Fruit fly (Drosophila melanogaster): Measurements from ENCODE around the gene Vha26.
A peak's percentile ranks its signal among the peaks of the same experiment; 100 is the strongest.

Vha26 gene

dm6 chr3R:5621714-5622405, 30.3 kb downstream of the Vha26 start (continued):
- TF ChIP-seq croc (GFP tag; conservative IDR thresholded peaks at IDR 0.05) = no peak
- no peak for TF ChIP-seq sens-2 (GFP tag; IDR thresholded peaks at IDR 0.05)
- TF ChIP-seq usp (GFP tag; optimal IDR thresholded peaks at IDR 0.05) = no peak
- TF ChIP-seq jumu (GFP tag; optimal IDR thresholded peaks at IDR 0.05) = no peak
- peak; percentile 95 for TF ChIP-seq nom (GFP tag; optimal IDR thresholded peaks at IDR 0.05)
- no peak for TF ChIP-seq Hr3 (GFP tag; optimal IDR thresholded peaks at IDR 0.05)
- TF ChIP-seq CG17361 (GFP tag; IDR thresholded peaks at IDR 0.05) = no peak
- TF ChIP-seq CG16815 (GFP tag; optimal IDR thresholded peaks at IDR 0.05) = no peak
- TF ChIP-seq CG6654 (GFP tag; optimal IDR thresholded peaks at IDR 0.05) = no peak
- TF ChIP-seq ssp (GFP tag; IDR thresholded peaks at IDR 0.05) = 0 out of 2 replicates have a peak, but pooled peaks have one; percentile 11
- TF ChIP-seq Abd-B (GFP tag; optimal IDR thresholded peaks at IDR 0.05) = no peak
- no peak for TF ChIP-seq sqz (GFP tag; optimal IDR thresholded peaks at IDR 0.05)
- no peak for TF ChIP-seq Sox102F (GFP tag; optimal IDR thresholded peaks at IDR 0.05)
- TF ChIP-seq CG42726 (GFP tag; IDR thresholded peaks at IDR 0.05; ENCODE audit: partially characterized antibody) = 0 out of 2 replicates have a peak, but pooled peaks have one; percentile 19
- TF ChIP-seq CG10654 (GFP tag; optimal IDR thresholded peaks at IDR 0.05) = no peak
- no peak for TF ChIP-seq tio (GFP tag; optimal IDR thresholded peaks at IDR 0.05)
- TF ChIP-seq dmrt11E (tag; optimal IDR thresholded peaks at IDR 0.05) = no peak
- no peak for TF ChIP-seq Dip3 (GFP tag; optimal IDR thresholded peaks at IDR 0.05)
- TF ChIP-seq Dip2 (GFP tag; IDR thresholded peaks at IDR 0.05) = no peak
- TF ChIP-seq CG30403 (GFP tag; optimal IDR thresholded peaks at IDR 0.05) = no peak
- no peak for TF ChIP-seq exex (tag; optimal IDR thresholded peaks at IDR 0.05)
- TF ChIP-seq sens (GFP tag) = peak; percentile 23
- TF ChIP-seq Sox100B (GFP tag; optimal IDR thresholded peaks at IDR 0.05) = no peak
- TF ChIP-seq unc-4 (GFP tag; IDR thresholded peaks at IDR 0.05; ENCODE audit: partially characterized antibody) = no peak
- no peak for TF ChIP-seq Atf3 (GFP tag; optimal IDR thresholded peaks at IDR 0.05)
- TF ChIP-seq aop (GFP tag; IDR thresholded peaks at IDR 0.05) = no peak
- 0 out of 3 replicates have a peak, but pooled peaks have one; percentile 19 for TF ChIP-seq CG3726 (GFP tag; IDR thresholded peaks at IDR 0.05)
- no peak for TF ChIP-seq CG11560 (tag; IDR thresholded peaks at IDR 0.05)
- TF ChIP-seq Nf-YC (tag; optimal IDR thresholded peaks at IDR 0.05) = no peak
- TF ChIP-seq Fer3 (tag; optimal IDR thresholded peaks at IDR 0.05) = no peak
- TF ChIP-seq dan (GFP tag; IDR thresholded peaks at IDR 0.05) = no peak
- TF ChIP-seq kay (GFP tag; optimal IDR thresholded peaks at IDR 0.05) = peak; percentile 8
- TF ChIP-seq E2f1 (GFP tag; IDR thresholded peaks at IDR 0.05) = no peak
- TF ChIP-seq Trl (optimal IDR thresholded peaks at IDR 0.05) = no peak
- TF ChIP-seq Trl (GFP tag; optimal IDR thresholded peaks at IDR 0.05) = no peak
- TF ChIP-seq en (GFP tag; optimal IDR thresholded peaks at IDR 0.05) = no peak
- TF ChIP-seq trem (tag; optimal IDR thresholded peaks at IDR 0.05) = no peak
- TF ChIP-seq Ada2b (GFP tag; IDR thresholded peaks at IDR 0.05) = no peak
- no peak for TF ChIP-seq CG8478 (optimal IDR thresholded peaks at IDR 0.05)
- TF ChIP-seq dm (GFP tag; optimal IDR thresholded peaks at IDR 0.05) = no peak
- peak; percentile 70; the same call in 1 of the 2 replicates for TF ChIP-seq vvl (GFP tag; IDR thresholded peaks at IDR 0.05)
- no peak for TF ChIP-seq Gug (GFP tag; IDR thresholded peaks at IDR 0.05)
- TF ChIP-seq CHES-1-like (GFP tag; optimal IDR thresholded peaks at IDR 0.05) = no peak
- no peak for TF ChIP-seq Dref (GFP tag; IDR thresholded peaks at IDR 0.05)
- no peak for TF ChIP-seq CG14441 (GFP tag; IDR thresholded peaks at IDR 0.05)
- TF ChIP-seq CG11247 (GFP tag; IDR thresholded peaks at IDR 0.05) = no peak
- TF ChIP-seq Mrtf (GFP tag; IDR thresholded peaks at IDR 0.05) = no peak
- TF ChIP-seq CG5953 (GFP tag; IDR thresholded peaks at IDR 0.05) = no peak
- no peak for TF ChIP-seq shn (GFP tag; optimal IDR thresholded peaks at IDR 0.05)
- TF ChIP-seq wdn (GFP tag; IDR thresholded peaks at IDR 0.05) = no peak
- no peak for TF ChIP-seq CG6791 (GFP tag; IDR thresholded peaks at IDR 0.05; ENCODE audit: partially characterized antibody)
- no peak for TF ChIP-seq corto (GFP tag; optimal IDR thresholded peaks at IDR 0.05)

Measured in whole organism, embryonic.